Fruit fly (Drosophila melanogaster) whole organism, embryonic: ENCODE results near the gene Nf-YC.

ENCODE experiments used
- Aef1 ChIP-seq: fragments of 200-800 bp; sonication (Bioruptor generic); IDR thresholded peaks from 3 replicates; pipeline ENCODE4 v1.3.6; 2022; ENCODE audit warnings: missing biosample characterization, missing genetic modification characterization
- Antp ChIP-seq: fragments of 200-800 bp; sonication (Bioruptor generic); optimal IDR thresholded peaks from 3 replicates; lab custom pipeline; 2016; ENCODE audit warnings: missing biosample characterization, missing genetic modification characterization
- Atf-2 ChIP-seq: fragments of 200-800 bp; sonication (Bioruptor generic); optimal IDR thresholded peaks from 2 replicates; lab custom pipeline; 2016; ENCODE audit warnings: missing biosample characterization, missing genetic modification characterization
- Atf6 ChIP-seq: fragments of 200-800 bp; sonication (Bioruptor generic); IDR thresholded peaks from 2 replicates; pipeline ENCODE4 v1.3.6; 2022; ENCODE audit warnings: missing biosample characterization, missing genetic modification characterization
- Bgb ChIP-seq: fragments of 200-800 bp; sonication (Bioruptor generic); IDR thresholded peaks from 2 replicates; pipeline ENCODE4 v1.3.6; 2022; ENCODE audit warnings: missing biosample characterization, missing genetic modification characterization; ENCODE audit not compliant: partially characterized antibody
- CG10321 ChIP-seq: fragments of 200-800 bp; sonication (Bioruptor generic); IDR thresholded peaks from 2 replicates; pipeline ENCODE4 v1.3.6; 2022; ENCODE audit warnings: missing biosample characterization, missing genetic modification characterization
- CG10431 ChIP-seq: fragments of 200-800 bp; sonication (Bioruptor generic); optimal IDR thresholded peaks from 3 replicates; lab custom pipeline; 2018; ENCODE audit warnings: missing biosample characterization, mild to moderate bottlenecking, missing genetic modification characterization
- CG10654 ChIP-seq: fragments of 200-800 bp; sonication (Bioruptor generic); optimal IDR thresholded peaks from 2 replicates; lab custom pipeline; 2016; ENCODE audit warnings: missing biosample characterization, missing genetic modification characterization
- CG10979 ChIP-seq: fragments of 200-800 bp; sonication (Bioruptor generic); optimal IDR thresholded peaks from 2 replicates; lab custom pipeline; 2018; ENCODE audit warnings: missing biosample characterization, mild to moderate bottlenecking, missing genetic modification characterization, moderate library complexity
- CG11093 ChIP-seq: fragments of 200-800 bp; sonication (Bioruptor generic); IDR thresholded peaks from 3 replicates; pipeline ENCODE4 v1.3.6; 2022; ENCODE audit warnings: missing biosample characterization, missing genetic modification characterization
- CG11560 ChIP-seq: fragments of 200-800 bp; sonication (Bioruptor generic); IDR thresholded peaks from 3 replicates; pipeline ENCODE4 v1.3.6; 2022; ENCODE audit warnings: missing biosample characterization, missing genetic modification characterization
- CG12155 ChIP-seq: fragments of 200-800 bp; sonication (Bioruptor generic); optimal IDR thresholded peaks from 3 replicates; lab custom pipeline; 2016; ENCODE audit warnings: missing biosample characterization, missing genetic modification characterization
- CG15514 ChIP-seq: fragments of 200-800 bp; sonication (Bioruptor generic); optimal IDR thresholded peaks from 3 replicates; lab custom pipeline; 2017; ENCODE audit warnings: missing biosample characterization, missing genetic modification characterization, mild to moderate bottlenecking, moderate library complexity, missing genetic modification reagents
- CG15696 ChIP-seq: fragments of 200-800 bp; sonication (Bioruptor generic); optimal IDR thresholded peaks from 2 replicates; lab custom pipeline; 2019; ENCODE audit warnings: missing biosample characterization, mild to moderate bottlenecking, missing genetic modification characterization, moderate library complexity
- CG1647 ChIP-seq: fragments of 200-800 bp; sonication (Bioruptor generic); optimal IDR thresholded peaks from 3 replicates; lab custom pipeline; 2016; ENCODE audit warnings: missing biosample characterization, missing genetic modification characterization
- CG17568 ChIP-seq: fragments of 200-800 bp; sonication (Bioruptor generic); optimal IDR thresholded peaks from 2 replicates; lab custom pipeline; 2018; ENCODE audit warnings: missing biosample characterization, mild to moderate bottlenecking, missing genetic modification characterization, moderate library complexity
- CG18599 ChIP-seq: fragments of 200-800 bp; sonication (Bioruptor generic); optimal IDR thresholded peaks from 3 replicates; lab custom pipeline; 2017; ENCODE audit warnings: missing biosample characterization, missing genetic modification characterization, mild to moderate bottlenecking, moderate library complexity, missing genetic modification reagents
- CG2678 ChIP-seq: fragments of 200-800 bp; sonication (Bioruptor generic); optimal IDR thresholded peaks from 3 replicates; lab custom pipeline; 2019; ENCODE audit warnings: missing biosample characterization, mild to moderate bottlenecking, missing genetic modification characterization, moderate library complexity
- CG2712 ChIP-seq: fragments of 200-800 bp; optimal IDR thresholded peaks from 3 replicates; lab custom pipeline; 2019; ENCODE audit warnings: missing biosample characterization, mild to moderate bottlenecking, missing genetic modification characterization, moderate library complexity
- CG3726 ChIP-seq: fragments of 200-800 bp; sonication (Bioruptor generic); IDR thresholded peaks from 3 replicates; pipeline ENCODE4, ENCODE4 v1.3.6; 2022; ENCODE audit warnings: missing biosample characterization, missing genetic modification characterization
- CG3847 ChIP-seq: fragments of 200-800 bp; sonication (Bioruptor generic); IDR thresholded peaks from 2 replicates; pipeline ENCODE4 v1.3.6; 2022; ENCODE audit warnings: missing biosample characterization, missing genetic modification characterization
- CG5953 ChIP-seq: fragments of 200-800 bp; sonication (Bioruptor generic); IDR thresholded peaks from 2 replicates; pipeline ENCODE4 v1.3.6; 2022; ENCODE audit warnings: missing biosample characterization, missing genetic modification characterization
- CG6689 ChIP-seq: fragments of 200-800 bp; sonication (Bioruptor generic); IDR thresholded peaks from 2 replicates; pipeline ENCODE4 v1.3.6; 2022; ENCODE audit warnings: missing biosample characterization, missing genetic modification characterization
- CkIIα-i1 ChIP-seq: fragments of 200-800 bp; sonication (Bioruptor generic); IDR thresholded peaks from 2 replicates; pipeline ENCODE4 v1.3.6; 2022; ENCODE audit warnings: missing biosample characterization, missing genetic modification characterization
- D ChIP-seq, 2 experiments: fragments of 200-800 bp in 1 of 2; fragments of >200 bp in 1 of 2; sonication (Bioruptor generic) in 1 of 2; optimal IDR thresholded peaks; 2 replicates in 1 of 2; 3 replicates in 1 of 2; lab custom pipeline; 2017; ENCODE audit warnings: mild to moderate bottlenecking in 1 of 2, missing biosample characterization in 1 of 2, missing genetic modification characterization in 1 of 2, missing genetic modification reagents in 1 of 2
- Doc3 ChIP-seq: fragments of 200-800 bp; sonication (Bioruptor generic); IDR thresholded peaks from 3 replicates; pipeline ENCODE4 v1.3.6; 2022; ENCODE audit warnings: missing biosample characterization, missing genetic modification characterization; ENCODE audit not compliant: partially characterized antibody
- Hr51 ChIP-seq, 2 experiments: fragments of 200-800 bp; sonication (Bioruptor generic); optimal IDR thresholded peaks; 2 replicates in 1 of 2; 3 replicates in 1 of 2; lab custom pipeline; 2016 to 2018; ENCODE audit warnings: missing biosample characterization in 2 of 2, missing genetic modification characterization in 2 of 2, mild to moderate bottlenecking in 1 of 2, moderate library complexity in 1 of 2
- Mes4 ChIP-seq: fragments of 200-800 bp; sonication (Bioruptor generic); optimal IDR thresholded peaks from 2 replicates; lab custom pipeline; 2016; ENCODE audit warnings: missing biosample characterization, missing genetic modification characterization
- NK7.1 ChIP-seq: fragments of 200-800 bp; sonication (Bioruptor generic); optimal IDR thresholded peaks from 3 replicates; lab custom pipeline; 2016; ENCODE audit warnings: missing biosample characterization, missing genetic modification characterization
- Opbp ChIP-seq: fragments of 200-800 bp; sonication (Bioruptor generic); IDR thresholded peaks from 3 replicates; pipeline ENCODE4 v1.3.6; 2022; ENCODE audit warnings: missing biosample characterization, missing genetic modification characterization; ENCODE audit not compliant: partially characterized antibody
- PHDP ChIP-seq: fragments of 200-800 bp; sonication (Bioruptor generic); optimal IDR thresholded peaks from 3 replicates; lab custom pipeline; 2018; ENCODE audit warnings: missing biosample characterization, mild to moderate bottlenecking, missing genetic modification characterization, moderate library complexity
- Poxn ChIP-seq: fragments of 200-800 bp; sonication (Bioruptor generic); IDR thresholded peaks from 2 replicates; pipeline ENCODE4 v1.3.6; 2022; ENCODE audit warnings: missing biosample characterization, missing genetic modification characterization
- Sox102F ChIP-seq: fragments of 200-800 bp; sonication (Bioruptor generic); optimal IDR thresholded peaks from 2 replicates; lab custom pipeline; 2018; ENCODE audit warnings: missing biosample characterization, mild to moderate bottlenecking, missing genetic modification characterization, moderate library complexity
- Tbp ChIP-seq: fragments of >200 bp; optimal IDR thresholded peaks from 2 replicates; lab custom pipeline; 2018; ENCODE audit warnings: missing biosample characterization, missing genetic modification characterization
- al ChIP-seq: fragments of 200-800 bp; sonication (Bioruptor generic); IDR thresholded peaks from 2 replicates; pipeline ENCODE4 v1.3.6; 2022; ENCODE audit warnings: missing biosample characterization, missing genetic modification characterization
- aop ChIP-seq: fragments of 200-800 bp; sonication (Bioruptor generic); IDR thresholded peaks from 2 replicates; pipeline ENCODE4 v1.3.6; 2022; ENCODE audit warnings: missing biosample characterization, missing genetic modification characterization
- bsh ChIP-seq, 2 experiments: fragments of 200-800 bp; sonication (Bioruptor generic); optimal IDR thresholded peaks; 2 replicates each; lab custom pipeline; 2017 to 2018; ENCODE audit warnings: mild to moderate bottlenecking in 2 of 2, missing biosample characterization in 2 of 2, missing genetic modification characterization in 2 of 2, moderate library complexity in 1 of 2
- dm ChIP-seq: fragments of 200-800 bp; sonication (Bioruptor generic); optimal IDR thresholded peaks from 3 replicates; lab custom pipeline; 2016; ENCODE audit warnings: missing biosample characterization, missing genetic modification characterization
- exex ChIP-seq: fragments of 200-800 bp; sonication (Bioruptor generic); optimal IDR thresholded peaks from 4 replicates; lab custom pipeline; 2018; ENCODE audit warnings: missing biosample characterization, mild to moderate bottlenecking, missing genetic modification characterization, moderate library complexity
- hbn ChIP-seq: fragments of 200-800 bp; sonication (Bioruptor generic); IDR thresholded peaks from 2 replicates; pipeline ENCODE4 v1.3.6; 2022; ENCODE audit warnings: missing biosample characterization, missing genetic modification characterization; ENCODE audit not compliant: partially characterized antibody
- ind ChIP-seq: fragments of 200-800 bp; sonication (Bioruptor generic); optimal IDR thresholded peaks from 3 replicates; lab custom pipeline; 2016; ENCODE audit warnings: missing biosample characterization, missing genetic modification characterization
- ken ChIP-seq: fragments of 200-800 bp; sonication (Bioruptor generic); IDR thresholded peaks from 3 replicates; pipeline ENCODE4 v1.3.6; 2022; ENCODE audit warnings: missing biosample characterization, missing genetic modification characterization
- nmo ChIP-seq: fragments of 200-800 bp; sonication (Bioruptor generic); optimal IDR thresholded peaks from 2 replicates; lab custom pipeline; 2018; ENCODE audit warnings: missing biosample characterization, mild to moderate bottlenecking, missing genetic modification characterization, moderate library complexity
- nom ChIP-seq: fragments of 200-800 bp; sonication (Bioruptor generic); optimal IDR thresholded peaks from 2 replicates; lab custom pipeline; 2017; ENCODE audit warnings: missing biosample characterization, missing genetic modification characterization, mild to moderate bottlenecking, moderate library complexity, missing genetic modification reagents
- org-1 ChIP-seq: fragments of 200-800 bp; sonication (Bioruptor generic); optimal IDR thresholded peaks from 2 replicates; lab custom pipeline; 2017; ENCODE audit warnings: missing biosample characterization, missing genetic modification characterization
- sisA ChIP-seq: fragments of 200-800 bp; sonication (Bioruptor generic); IDR thresholded peaks from 2 replicates; pipeline ENCODE4 v1.3.6; 2022; ENCODE audit warnings: missing biosample characterization, missing genetic modification characterization
- sna ChIP-seq: fragments of 200-800 bp; sonication (Bioruptor generic); IDR thresholded peaks from 2 replicates; pipeline ENCODE4 v1.3.6; 2022; ENCODE audit warnings: missing biosample characterization, missing genetic modification characterization; ENCODE audit not compliant: partially characterized antibody
- stc ChIP-seq: fragments of 200-800 bp; sonication (Bioruptor generic); IDR thresholded peaks from 2 replicates; pipeline ENCODE4 v1.3.6; 2022; ENCODE audit warnings: missing biosample characterization, missing genetic modification characterization
- wek ChIP-seq: fragments of 200-800 bp; sonication (Bioruptor generic); optimal IDR thresholded peaks from 3 replicates; lab custom pipeline; 2018; ENCODE audit warnings: missing biosample characterization, mild to moderate bottlenecking, missing genetic modification characterization, moderate library complexity
- zf30C ChIP-seq: fragments of 200-800 bp; sonication (Bioruptor generic); optimal IDR thresholded peaks from 3 replicates; lab custom pipeline; 2018; ENCODE audit warnings: missing biosample characterization, mild to moderate bottlenecking, missing genetic modification characterization

Nf-YC gene

DNA sequence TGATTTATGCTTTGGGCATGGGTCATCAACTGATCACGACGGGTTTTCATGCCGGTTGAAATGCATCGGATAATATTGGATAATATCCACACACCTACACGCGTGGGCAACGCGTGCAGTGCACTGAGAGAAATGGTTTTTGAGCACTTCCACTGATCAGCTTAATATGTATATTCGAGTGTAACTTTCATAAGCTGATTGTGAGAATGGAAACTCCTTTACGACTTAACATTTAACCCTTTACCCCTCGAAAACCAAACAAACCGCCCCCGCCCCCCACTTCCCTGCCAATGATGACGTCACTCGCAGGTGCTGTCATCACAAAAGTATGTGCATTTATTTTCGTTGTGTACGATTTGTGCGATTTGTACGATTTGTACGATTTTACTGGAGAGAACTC, 25.9 kb downstream of the Nf-YC start (continued):
- TF ChIP-seq CG3847 (GFP tag; lab: Robert Waterston, UW): 0 out of 2 replicates have a peak, but pooled peaks have one; percentile 29
- TF ChIP-seq bsh (GFP tag; optimal IDR thresholded peaks at IDR 0.05; lab: Kevin White, UChicago): peak in 1 of 2 experiments; percentile 26
- no peak for TF ChIP-seq aop (GFP tag; lab: Robert Waterston, UW)
- TF ChIP-seq Tbp: no peak
- no peak for TF ChIP-seq zf30C
- TF ChIP-seq CkIIα-i1 (GFP tag; lab: Robert Waterston, UW): no peak
- TF ChIP-seq CG5953 (GFP tag; lab: Robert Waterston, UW): peak; percentile 42; the same call in 1 of the 2 replicates
- TF ChIP-seq wek: no peak
- no peak for TF ChIP-seq ken (GFP tag; lab: Robert Waterston, UW)
- TF ChIP-seq nmo (GFP tag; lab: Kevin White, UChicago): peak; percentile 2
- no peak for TF ChIP-seq CG12155 (GFP tag; lab: Kevin White, UChicago)
- TF ChIP-seq Antp (GFP tag; lab: Kevin White, UChicago): no peak
- TF ChIP-seq sisA (GFP tag; lab: Robert Waterston, UW): peak; percentile 31; the same call in 1 of the 2 replicates
- TF ChIP-seq CG18599 (GFP tag; lab: Kevin White, UChicago): no peak
- no peak for TF ChIP-seq CG2712 (tag; lab: Kevin White, UChicago)
- TF ChIP-seq al (GFP tag; lab: Robert Waterston, UW): no peak
- no peak for TF ChIP-seq CG11560 (tag; lab: Robert Waterston, UW)
- peak; percentile 28 for TF ChIP-seq CG6689 (GFP tag; lab: Robert Waterston, UW)
- TF ChIP-seq org-1 (GFP tag; lab: Kevin White, UChicago): no peak
- TF ChIP-seq Sox102F (GFP tag; lab: Kevin White, UChicago): peak; percentile 43
- no peak for TF ChIP-seq NK7.1 (GFP tag; lab: Kevin White, UChicago)
- no peak for TF ChIP-seq CG10979
- no peak for TF ChIP-seq Bgb (GFP tag; lab: Robert Waterston, UW)
- TF ChIP-seq CG11093: no peak
- TF ChIP-seq Poxn: no peak
- TF ChIP-seq Atf-2 (GFP tag; lab: Kevin White, UChicago): no peak
- TF ChIP-seq CG15696 (tag; lab: Kevin White, UChicago): no peak
- TF ChIP-seq CG10321 (GFP tag; lab: Robert Waterston, UW): no peak
- TF ChIP-seq CG10431: no peak
- TF ChIP-seq Hr51 (GFP tag; optimal IDR thresholded peaks at IDR 0.05; lab: Kevin White, UChicago): peak in 1 of 2 experiments; percentile 2
- no peak for TF ChIP-seq ind (GFP tag; lab: Kevin White, UChicago)
- no peak for TF ChIP-seq Aef1
- no peak for TF ChIP-seq CG3726 (GFP tag; lab: Robert Waterston, UW)
- TF ChIP-seq CG17568 (GFP tag; lab: Kevin White, UChicago): no peak
- TF ChIP-seq PHDP: no peak
- peak; percentile 42; the same call in 1 of the 2 replicates for TF ChIP-seq Atf6 (GFP tag; lab: Robert Waterston, UW)
- TF ChIP-seq stc (GFP tag; lab: Robert Waterston, UW): 0 out of 2 replicates have a peak, but pooled peaks have one; percentile 22
- no peak for TF ChIP-seq exex (tag; lab: Kevin White, UChicago)
- TF ChIP-seq CG15514: no peak
- no peak for TF ChIP-seq CG10654 (GFP tag; lab: Kevin White, UChicago)
- TF ChIP-seq dm (GFP tag; lab: Kevin White, UChicago): no peak
- TF ChIP-seq CG2678 (tag; lab: Kevin White, UChicago): peak; percentile 6
- TF ChIP-seq CG1647 (GFP tag; lab: Kevin White, UChicago): no peak
- no peak for TF ChIP-seq D (optimal IDR thresholded peaks at IDR 0.05; lab: Kevin White, UChicago)
- peak; percentile 20 for TF ChIP-seq D (GFP tag; optimal IDR thresholded peaks at IDR 0.05; lab: Kevin White, UChicago)
- TF ChIP-seq Mes4 (GFP tag; lab: Kevin White, UChicago): no peak
- TF ChIP-seq Opbp: no peak
- no peak for TF ChIP-seq hbn (GFP tag; lab: Robert Waterston, UW)
- TF ChIP-seq sna (GFP tag; lab: Robert Waterston, UW): no peak
- no peak for TF ChIP-seq nom (GFP tag; lab: Kevin White, UChicago)
- TF ChIP-seq Doc3 (GFP tag; lab: Robert Waterston, UW): no peak
